Fruit fly (Drosophila melanogaster) whole organism, pupa: ENCODE measurements around the gene His4r.

Experiments
- CG12605 ChIP-seq: fragments of 200-800 bp; sonication (Bioruptor generic); IDR thresholded peaks from 2 replicates; pipeline ENCODE4 v1.3.6; 2022; ENCODE audit warnings: missing biosample characterization, missing genetic modification characterization
- CG13204 ChIP-seq: fragments of 200-800 bp; sonication (Bioruptor generic); optimal IDR thresholded peaks from 2 replicates; lab custom pipeline; 2018; ENCODE audit warnings: missing biosample characterization, mild to moderate bottlenecking, missing genetic modification characterization, moderate library complexity
- Pif1A ChIP-seq: fragments of 200-800 bp; sonication (Bioruptor generic); optimal IDR thresholded peaks from 3 replicates; lab custom pipeline; 2016; ENCODE audit warnings: missing biosample characterization, missing genetic modification characterization
- gl ChIP-seq: fragments of 200-800 bp; sonication (Bioruptor generic); optimal IDR thresholded peaks from 2 replicates; lab custom pipeline; 2018; ENCODE audit warnings: missing biosample characterization, mild to moderate bottlenecking, missing genetic modification characterization

dm6 chr3R:14586480-14587443 lies 38.8 kb upstream of the His4r start:
- TF ChIP-seq CG12605 (GFP tag; lab: Robert Waterston, UW) (no peak), CG13204 (GFP tag; lab: Kevin White, UChicago) (no peak), gl (tag; lab: Kevin White, UChicago) (no peak), Pif1A (no peak)
